Worm (Caenorhabditis elegans) whole organism, L3 larva: ENCODE results near the gene fbxa-80.

Experiments used
- ZK546.5 ChIP-seq: sonication (generic microtip); optimal IDR thresholded peaks from 2 replicates; lab custom pipeline; 2017; ENCODE audit warnings: missing biosample characterization, missing genetic modification characterization
- ceh-28 ChIP-seq: fragments of 150-350 bp; optimal IDR thresholded peaks from 2 replicates; lab custom pipeline; 2014; ENCODE audit warnings: missing biosample characterization, missing genetic modification reagents, missing genetic modification characterization
- ceh-82 ChIP-seq: fragments of 150-350 bp; optimal IDR thresholded peaks from 2 replicates; lab custom pipeline; 2014; ENCODE audit warnings: missing biosample characterization, missing genetic modification characterization
- ceh-9 ChIP-seq: sonication (generic microtip); optimal IDR thresholded peaks from 2 replicates; lab custom pipeline; 2018; ENCODE audit warnings: missing biosample characterization, missing genetic modification characterization
- egl-27 ChIP-seq: sonication (generic microtip); optimal IDR thresholded peaks from 4 replicates; lab custom pipeline; 2017; ENCODE audit warnings: missing biosample characterization, missing genetic modification reagents, missing genetic modification characterization
- elt-1 ChIP-seq: fragments of 150-350 bp; optimal IDR thresholded peaks from 2 replicates; lab custom pipeline; 2014; ENCODE audit warnings: missing biosample characterization, missing genetic modification characterization
- elt-2 ChIP-seq: sonication (generic microtip); optimal IDR thresholded peaks from 2 replicates; lab custom pipeline; 2016; ENCODE audit warnings: missing genetic modification reagents, mild to moderate bottlenecking, missing genetic modification characterization, missing compliant biosample characterization
- elt-3 ChIP-seq, 3 experiments: fragments of 150-350 bp in 1 of 3; sonication (generic microtip) in 2 of 3; optimal IDR thresholded peaks; 2 replicates in 2 of 3; 4 replicates in 1 of 3; lab custom pipeline; 2014 to 2017; ENCODE audit warnings: missing biosample characterization in 3 of 3, missing genetic modification characterization in 3 of 3
- fkh-2 ChIP-seq: fragments of 150-350 bp; optimal IDR thresholded peaks from 2 replicates; lab custom pipeline; 2014; ENCODE audit warnings: missing biosample characterization, missing genetic modification reagents, missing genetic modification characterization
- fos-1 ChIP-seq: fragments of 150-350 bp; optimal IDR thresholded peaks from 2 replicates; lab custom pipeline; 2014; ENCODE audit warnings: missing biosample characterization, missing genetic modification characterization
- hmg-11 ChIP-seq: sonication (generic microtip); optimal IDR thresholded peaks from 2 replicates; lab custom pipeline; 2016; ENCODE audit warnings: missing genetic modification characterization, missing compliant biosample characterization
- jun-1 ChIP-seq: fragments of 150-350 bp; optimal IDR thresholded peaks from 2 replicates; lab custom pipeline; 2014; ENCODE audit warnings: missing biosample characterization, missing genetic modification reagents, missing genetic modification characterization
- lin-15B ChIP-seq: fragments of 150-350 bp; optimal IDR thresholded peaks from 2 replicates; lab custom pipeline; 2014; ENCODE audit warnings: missing biosample characterization, missing genetic modification characterization
- lin-39 ChIP-seq: fragments of 150-350 bp; optimal IDR thresholded peaks from 2 replicates; lab custom pipeline; 2018; ENCODE audit warnings: missing biosample characterization, missing genetic modification reagents, missing genetic modification characterization
- mdl-1 ChIP-seq: fragments of 150-350 bp; optimal IDR thresholded peaks from 2 replicates; lab custom pipeline; 2014; ENCODE audit warnings: missing biosample characterization, missing genetic modification characterization
- mml-1 ChIP-seq: fragments of 150-350 bp; sonication (generic microtip); optimal IDR thresholded peaks from 3 replicates; lab custom pipeline; 2014; ENCODE audit warnings: missing biosample characterization, missing genetic modification characterization
- nfya-1 ChIP-seq: sonication (generic microtip); optimal IDR thresholded peaks from 2 replicates; lab custom pipeline; 2017; ENCODE audit warnings: missing genetic modification characterization, mild to moderate bottlenecking, missing compliant biosample characterization, antibody characterized with exemption, moderate library complexity; ENCODE audit not compliant: insufficient read depth
- nhr-12 ChIP-seq: fragments of 150-350 bp; optimal IDR thresholded peaks from 2 replicates; lab custom pipeline; 2014; ENCODE audit warnings: missing biosample characterization, missing genetic modification characterization
- nhr-25 ChIP-seq: sonication (generic microtip); optimal IDR thresholded peaks from 2 replicates; lab custom pipeline; 2017; ENCODE audit warnings: missing biosample characterization, missing genetic modification characterization
- nhr-43 ChIP-seq: sonication (generic microtip); optimal IDR thresholded peaks from 2 replicates; lab custom pipeline; 2016; ENCODE audit warnings: mild to moderate bottlenecking, missing genetic modification characterization, missing compliant biosample characterization; ENCODE audit not compliant: poor library complexity, severe bottlenecking
- nhr-67 ChIP-seq: fragments of 150-350 bp; optimal IDR thresholded peaks from 2 replicates; lab custom pipeline; 2014; ENCODE audit warnings: missing biosample characterization, missing genetic modification characterization
- nhr-76 ChIP-seq: fragments of 150-350 bp; sonication (generic microtip); optimal IDR thresholded peaks from 5 replicates; lab custom pipeline; 2014; ENCODE audit warnings: missing biosample characterization, missing genetic modification characterization
- nhr-77 ChIP-seq: fragments of 150-350 bp; optimal IDR thresholded peaks from 2 replicates; lab custom pipeline; 2014; ENCODE audit warnings: missing biosample characterization, missing genetic modification characterization
- pha-4 ChIP-seq: fragments of 150-350 bp; optimal IDR thresholded peaks from 2 replicates; lab custom pipeline; 2014; ENCODE audit warnings: missing biosample characterization, missing genetic modification reagents, missing genetic modification characterization
- pqm-1 ChIP-seq: fragments of 150-350 bp; optimal IDR thresholded peaks from 2 replicates; lab custom pipeline; 2017; ENCODE audit warnings: missing biosample characterization, missing genetic modification characterization, inconsistent platforms
- unc-39 ChIP-seq: sonication (generic microtip); optimal IDR thresholded peaks from 4 replicates; lab custom pipeline; 2017; ENCODE audit warnings: missing biosample characterization, missing genetic modification characterization
- unc-62 ChIP-seq: fragments of 150-350 bp; sonication (generic microtip); optimal IDR thresholded peaks from 4 replicates; lab custom pipeline; 2014; ENCODE audit warnings: missing biosample characterization, missing genetic modification reagents, missing genetic modification characterization
- ztf-11 ChIP-seq: fragments of 150-350 bp; optimal IDR thresholded peaks from 2 replicates; lab custom pipeline; 2014; ENCODE audit warnings: missing biosample characterization, missing genetic modification characterization
- ztf-4 ChIP-seq: fragments of 150-350 bp; optimal IDR thresholded peaks from 2 replicates; lab custom pipeline; 2014; ENCODE audit warnings: missing biosample characterization, missing genetic modification characterization

The fbxa-80 gene

DNA sequence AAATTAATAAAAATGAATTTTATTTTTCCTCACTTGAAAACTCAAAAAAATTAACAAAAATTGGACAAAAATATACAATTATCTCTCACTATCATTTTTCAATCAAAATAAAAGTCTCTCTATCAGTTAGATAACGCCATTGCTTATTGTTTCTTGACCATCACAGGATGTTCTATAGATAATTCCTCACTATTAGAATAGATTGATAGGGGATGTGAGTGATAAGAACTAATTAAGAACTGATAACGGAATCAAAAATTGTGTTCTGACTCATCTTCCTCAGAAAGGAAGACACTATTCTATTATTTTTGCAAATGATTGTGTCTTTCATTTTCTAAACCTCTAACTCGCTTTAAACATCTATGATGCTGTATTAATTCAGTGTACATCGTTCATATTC, 25.9 kb downstream of the fbxa-80 start:
- TF ChIP-seq jun-1 (tag; lab: Kevin White, UChicago) (peak; percentile 31), pqm-1 (tag; lab: Kevin White, UChicago) (peak; percentile 87), elt-2 (tag; lab: Kevin White, UChicago) (peak; percentile 75), ztf-11 (tag; lab: Kevin White, UChicago) (no peak), hmg-11 (tag; lab: Kevin White, UChicago) (no peak), elt-3 (tag; optimal IDR thresholded peaks at IDR 0.05; lab: Kevin White, UChicago) (peak in 1 of 3 experiments; percentile 51)

DNA sequence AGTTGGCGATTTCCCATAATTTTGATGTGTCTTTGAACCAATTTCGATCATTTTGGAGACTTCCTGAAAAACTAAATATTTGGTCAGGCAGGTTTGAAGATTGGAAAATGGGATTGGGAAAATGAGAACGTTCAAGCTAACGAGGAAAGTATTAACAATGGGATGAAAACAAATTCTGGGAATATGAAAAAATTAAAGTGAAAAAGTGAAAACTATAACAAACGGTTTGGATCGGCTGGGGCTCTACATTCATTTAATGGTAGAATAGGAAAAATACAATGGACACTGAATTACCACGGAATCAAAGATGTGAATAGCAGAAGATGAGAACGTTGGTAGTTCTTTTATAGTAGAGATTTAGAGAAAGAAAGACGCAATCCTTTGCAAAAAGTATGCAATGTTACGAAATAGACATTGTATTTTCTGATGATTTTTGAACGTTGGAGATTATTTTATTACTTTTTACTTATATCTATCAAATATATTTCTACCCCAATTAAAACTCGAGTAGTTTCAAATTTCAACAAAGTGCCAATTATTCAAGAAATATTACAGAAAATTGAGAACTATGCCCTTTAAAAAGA, 26.4 kb downstream of the fbxa-80 start, which contains the start of gene fbxa-50:
Gene fbxa-50 (minus strand): TSS at position 51 of the 584 bp plus-strand sequence.
- no peak for TF ChIP-seq fkh-2
- TF ChIP-seq egl-27: no peak
- no peak for TF ChIP-seq unc-62 (GFP tag; lab: Kevin White, UChicago)

DNA sequence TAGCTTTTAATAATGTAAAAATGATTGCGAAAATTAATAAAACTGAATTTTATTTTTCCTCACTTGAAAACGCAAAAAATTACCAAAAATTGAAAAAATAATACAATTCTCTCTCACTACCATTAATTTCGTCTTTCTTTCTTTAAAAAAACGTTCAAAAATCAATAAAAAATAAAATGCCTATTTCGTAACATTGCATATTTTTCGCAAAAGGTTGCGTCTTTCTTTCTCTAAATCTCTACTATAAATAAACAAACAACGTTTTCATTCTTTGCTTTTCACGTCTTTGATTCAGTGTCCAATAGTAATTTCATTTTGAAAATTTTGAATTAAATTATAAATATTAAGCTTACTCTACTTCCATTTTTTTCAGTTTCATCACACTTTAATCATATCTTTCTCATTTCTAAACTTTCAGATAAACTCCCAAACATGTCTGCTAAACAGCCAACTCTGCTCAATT, 30.4 kb downstream of the fbxa-80 start, which contains the start of gene fbxa-37:
Gene fbxa-37 (plus strand): TSS at position 413 of the 463 bp plus-strand sequence.
- TF ChIP-seq mml-1 (no peak), lin-15B (tag; lab: Kevin White, UChicago) (no peak), fkh-2 (no peak), fos-1 (no peak), pha-4 (tag; lab: Kevin White, UChicago) (peak; percentile 92), unc-39 (tag; lab: Kevin White, UChicago) (no peak), nfya-1 (tag; lab: Kevin White, UChicago) (peak; percentile 27), ceh-82 (tag; lab: Kevin White, UChicago) (no peak), nhr-77 (tag; lab: Kevin White, UChicago) (no peak), nhr-12 (tag; lab: Kevin White, UChicago) (no peak), jun-1 (tag; lab: Kevin White, UChicago) (no peak), ztf-11 (tag; lab: Kevin White, UChicago) (no peak), unc-62 (GFP tag; lab: Kevin White, UChicago) (no peak), lin-39 (no peak), nhr-43 (no peak), nhr-76 (no peak), ceh-28 (tag; lab: Kevin White, UChicago) (peak; percentile 74), nhr-67 (no peak), mdl-1 (tag; lab: Kevin White, UChicago) (no peak), ZK546.5 (tag; lab: Kevin White, UChicago) (no peak), nhr-25 (tag; lab: Kevin White, UChicago) (no peak), elt-3 (tag; optimal IDR thresholded peaks at IDR 0.05; lab: Kevin White, UChicago) (no peak)
- TF ChIP-seq, all 47 proteins: peak for 3

DNA sequence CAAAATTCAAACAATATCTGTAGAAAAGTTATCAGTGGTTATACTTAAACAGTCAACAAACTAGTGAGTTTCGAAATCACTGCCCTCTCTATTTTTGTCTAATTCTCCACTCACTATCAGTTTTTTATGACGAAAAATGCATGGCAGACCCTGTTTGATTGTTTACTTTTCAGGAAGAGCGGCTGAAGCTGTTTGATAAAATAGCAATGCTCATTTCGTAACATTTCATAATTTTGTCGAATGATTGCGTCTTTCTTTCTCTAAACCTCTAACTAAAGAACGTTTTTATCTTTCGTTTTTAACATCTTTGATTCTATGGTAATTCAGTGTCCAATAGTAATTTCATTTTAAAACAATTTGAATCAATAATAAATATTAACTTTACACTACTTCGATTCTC, 35.8 kb downstream of the fbxa-80 start:
- TF ChIP-seq fkh-2: no peak
- TF ChIP-seq lin-15B (tag; lab: Kevin White, UChicago): no peak
- TF ChIP-seq egl-27: peak; percentile 45
- peak; percentile 99 for TF ChIP-seq elt-2 (tag; lab: Kevin White, UChicago)
- peak; percentile 98 for TF ChIP-seq pqm-1 (tag; lab: Kevin White, UChicago)
- peak; percentile 89 for TF ChIP-seq jun-1 (tag; lab: Kevin White, UChicago)
- peak; percentile 42 for TF ChIP-seq ceh-28 (tag; lab: Kevin White, UChicago)
- TF ChIP-seq pha-4 (tag; lab: Kevin White, UChicago): peak; percentile 95

DNA sequence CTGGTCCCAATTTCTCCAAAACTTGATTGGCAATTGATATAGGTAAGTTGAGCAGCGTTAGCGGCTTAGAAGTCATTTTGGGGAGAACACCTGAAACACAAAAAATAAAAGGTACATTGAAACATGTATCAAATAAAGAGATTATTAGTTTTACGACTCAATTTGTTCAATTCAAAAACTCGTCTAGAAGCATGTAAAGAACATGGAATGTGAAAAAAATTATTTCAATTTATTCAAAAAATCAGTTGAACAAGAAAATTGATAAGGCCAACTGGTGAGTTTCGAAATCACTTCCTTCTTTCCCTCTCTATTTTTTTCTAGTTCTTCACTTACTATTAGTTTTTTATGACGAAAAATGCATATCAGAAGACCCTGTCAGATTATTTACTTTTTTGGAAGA, 39.5 kb downstream of the fbxa-80 start, which contains the start of gene fbxa-30:
Gene fbxa-30 (minus strand): TSS at position 101 of the 400 bp plus-strand sequence.
- TF ChIP-seq ztf-4 (tag; lab: Kevin White, UChicago) (no peak), elt-1 (tag; lab: Kevin White, UChicago) (no peak), elt-2 (tag; lab: Kevin White, UChicago) (peak; percentile 6), fos-1 (no peak), ceh-9 (tag; lab: Kevin White, UChicago) (no peak)
